Worm (Caenorhabditis elegans): Measurements from ENCODE around the gene col-113.

- TF ChIP-seq him-1 (tag; optimal IDR thresholded peaks at IDR 0.05) = no peak
- no peak for TF ChIP-seq dao-5 (tag; optimal IDR thresholded peaks at IDR 0.05)
These were observed 7.5 kb downstream of the col-113 start, which contains the start of gene hecd-1 for ce11 chrIV:7144670-7145257.

Measured in whole organism, L4/young adult.